Fruit fly (Drosophila melanogaster) S2 (cell line): Measurements from ENCODE around the gene CG12783.

ENCODE experiments used
- CG8478 ChIP-seq: fragments of >200 bp; optimal IDR thresholded peaks from 2 replicates; lab custom pipeline; 2018
- CTCF ChIP-seq, 2 experiments: fragments of >200 bp; optimal IDR thresholded peaks; 2 replicates each; lab custom pipeline; 2018

CG12783 gene

DNA sequence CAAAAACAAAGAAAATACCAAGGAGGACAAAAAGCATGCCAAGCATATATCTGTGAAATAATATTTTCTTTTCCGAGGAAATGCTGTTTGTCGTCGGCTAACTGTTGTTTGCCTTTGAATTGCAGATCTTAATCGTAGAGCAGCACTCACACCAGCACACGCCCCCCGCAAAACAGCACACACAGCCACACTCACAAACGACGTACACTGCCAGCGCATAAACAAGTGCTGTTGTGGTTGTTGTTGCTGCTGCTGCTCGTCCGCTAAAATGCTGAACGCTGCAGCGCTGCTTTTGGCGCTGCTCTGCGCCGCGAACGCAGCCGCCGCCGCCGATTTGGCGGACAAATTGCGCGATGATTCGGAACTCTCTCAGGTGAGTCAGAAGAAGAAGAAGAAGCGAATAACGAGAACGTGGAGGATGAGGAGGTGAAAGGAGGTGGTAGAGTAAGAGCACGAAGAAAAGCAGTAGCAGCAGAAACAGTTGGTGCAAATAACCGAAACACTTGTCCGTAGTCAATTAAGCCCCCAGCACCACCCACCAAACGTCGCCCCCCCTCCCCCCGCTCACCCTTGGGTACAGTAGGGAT is 12.7 kb upstream of the CG12783 start:
- TF ChIP-seq CG8478 (lab: Kevin White, UChicago) = no peak
- TF ChIP-seq CTCF (optimal IDR thresholded peaks at IDR 0.05; lab: Kevin White, UChicago) = no peak

DNA sequence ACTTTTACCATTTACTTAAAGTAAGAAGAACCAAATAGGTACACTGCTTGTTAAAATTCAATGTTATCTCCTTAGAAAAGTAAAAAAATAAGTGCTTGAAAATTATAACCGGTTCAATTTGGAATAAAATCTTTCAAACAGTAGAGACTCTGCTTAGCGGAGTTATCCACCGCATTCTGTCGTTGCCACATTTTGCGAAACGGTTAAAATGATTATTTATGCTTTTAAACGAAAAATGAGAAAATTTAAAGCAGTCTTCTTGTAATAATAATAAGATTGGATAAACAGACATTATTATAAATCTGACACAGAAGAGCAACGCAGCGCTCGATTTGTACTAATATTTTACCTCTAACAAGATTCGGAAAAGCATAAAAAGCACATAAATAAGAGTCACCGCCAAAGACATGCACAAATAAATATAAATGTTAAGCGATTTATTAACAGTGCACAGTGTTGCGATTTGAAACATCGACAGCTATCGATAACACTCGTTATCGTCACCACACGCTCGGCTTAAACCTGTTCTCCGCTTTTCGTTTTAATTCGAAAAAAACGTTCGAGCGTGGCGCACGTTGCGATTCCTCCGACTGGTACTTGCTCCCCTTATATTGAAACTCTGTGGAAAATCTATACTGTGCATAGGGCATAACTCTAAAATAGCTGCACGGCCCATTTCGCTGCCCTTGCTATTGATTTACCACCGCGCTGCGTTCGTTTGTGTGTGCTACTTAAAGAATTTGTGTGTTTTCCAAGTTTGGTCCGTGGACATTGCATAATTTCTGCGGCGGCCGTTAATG is 11.8 kb upstream of the CG12783 start, which contains the start of gene Fas1:
Gene Fas1 (plus strand): TSS at position 489 of the 800 bp plus-strand sequence.
- TF ChIP-seq CTCF (optimal IDR thresholded peaks at IDR 0.05; lab: Kevin White, UChicago) = peak; percentile 45 to 66
- no peak for TF ChIP-seq CG8478 (lab: Kevin White, UChicago)

DNA sequence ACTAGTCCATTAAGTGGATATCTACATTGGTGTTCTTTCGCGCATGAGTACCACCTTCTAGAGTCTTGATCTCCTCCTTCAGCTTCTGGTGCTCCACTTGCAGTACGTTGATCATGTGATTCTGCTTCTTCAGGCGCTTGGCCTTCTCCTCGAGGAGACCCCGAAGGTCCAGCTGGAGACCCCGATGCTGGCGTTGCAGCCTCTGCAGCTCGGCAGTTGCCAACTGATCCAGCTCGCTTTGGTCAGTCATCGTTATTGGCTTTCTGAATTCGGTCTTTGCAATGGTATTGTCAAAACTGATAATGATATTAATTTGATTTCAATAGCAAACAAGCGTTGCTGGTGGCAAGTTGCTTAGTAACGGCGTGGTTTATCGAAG is 11.2 kb upstream of the CG12783 start, which contains the start of gene Ccdc114:
Gene Ccdc114 (minus strand): TSS at position 347 of the 379 bp plus-strand sequence.
- TF ChIP-seq CTCF (optimal IDR thresholded peaks at IDR 0.05; lab: Kevin White, UChicago) (no peak), CG8478 (lab: Kevin White, UChicago) (no peak)

DNA sequence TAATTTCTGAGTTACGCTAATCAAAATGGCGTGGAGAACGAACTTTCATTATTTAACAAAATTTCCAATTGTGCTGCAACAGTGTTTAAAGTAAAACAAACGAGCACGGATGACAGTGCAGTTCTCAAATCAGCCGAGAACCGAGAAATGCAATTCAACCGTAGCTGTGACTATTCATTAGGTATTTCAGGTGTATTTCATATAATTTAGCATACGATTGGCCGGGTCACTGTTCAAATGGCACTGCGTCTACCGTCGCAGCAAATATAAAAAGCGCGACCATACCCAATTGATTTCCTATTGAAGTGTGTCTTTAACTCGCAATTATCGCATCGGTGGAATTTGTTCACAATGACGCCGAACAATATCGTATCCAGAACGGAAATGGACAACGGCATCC is 7.3 kb upstream of the CG12783 start, which contains the start of gene CG14893:
Gene CG14893 (plus strand): TSS at position 301 of the 400 bp plus-strand sequence.
- no peak for TF ChIP-seq CTCF (optimal IDR thresholded peaks at IDR 0.05; lab: Kevin White, UChicago)

DNA sequence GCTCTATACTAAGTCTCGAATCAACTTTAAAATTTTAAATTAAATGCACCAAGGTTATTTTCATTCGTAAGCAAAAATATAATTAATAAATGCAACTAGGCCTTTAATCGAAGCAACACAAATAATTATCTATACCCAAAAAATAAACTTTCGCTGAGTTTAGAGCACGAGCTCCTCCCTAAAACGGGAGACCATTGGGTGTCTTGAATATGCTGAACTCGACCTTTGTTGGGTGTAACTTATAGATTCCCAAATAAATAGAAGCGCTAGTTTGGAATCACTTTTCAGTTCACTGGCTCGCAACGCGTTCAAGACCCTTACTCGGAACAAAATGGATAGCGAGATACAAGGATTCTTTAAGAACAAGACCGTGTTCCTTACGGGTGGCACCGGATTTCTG is 4.5 kb upstream of the CG12783 start, which contains the start of gene CG17560:
Gene CG17560 (plus strand): TSS at position 301 of the 400 bp plus-strand sequence.
- no peak for TF ChIP-seq CG8478 (lab: Kevin White, UChicago)
- no peak for TF ChIP-seq CTCF (optimal IDR thresholded peaks at IDR 0.05; lab: Kevin White, UChicago)

DNA sequence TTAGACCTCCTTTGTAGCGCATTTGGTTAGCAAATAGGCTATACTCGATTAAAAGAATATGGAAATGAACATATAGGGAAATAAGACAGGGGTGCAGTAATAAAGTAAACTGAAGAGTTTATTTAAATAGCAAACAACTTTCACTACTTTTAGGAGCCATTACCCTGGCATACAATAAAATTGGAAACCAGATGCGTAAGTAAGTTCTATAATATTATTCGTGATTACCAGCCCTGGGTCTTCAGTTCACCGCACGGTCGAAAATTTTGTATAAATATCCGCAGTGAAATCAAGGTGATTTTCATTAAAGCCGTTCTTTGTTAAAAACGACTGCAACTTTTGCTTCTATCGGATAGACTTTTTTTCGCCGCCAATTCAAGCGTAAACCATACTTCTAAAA is 1.8 kb upstream of the CG12783 start, which contains the start of gene CG17562:
Gene CG17562 (plus strand): TSS at position 301 of the 400 bp plus-strand sequence.
- TF ChIP-seq CG8478 (lab: Kevin White, UChicago) (no peak), CTCF (optimal IDR thresholded peaks at IDR 0.05; lab: Kevin White, UChicago) (no peak)

DNA sequence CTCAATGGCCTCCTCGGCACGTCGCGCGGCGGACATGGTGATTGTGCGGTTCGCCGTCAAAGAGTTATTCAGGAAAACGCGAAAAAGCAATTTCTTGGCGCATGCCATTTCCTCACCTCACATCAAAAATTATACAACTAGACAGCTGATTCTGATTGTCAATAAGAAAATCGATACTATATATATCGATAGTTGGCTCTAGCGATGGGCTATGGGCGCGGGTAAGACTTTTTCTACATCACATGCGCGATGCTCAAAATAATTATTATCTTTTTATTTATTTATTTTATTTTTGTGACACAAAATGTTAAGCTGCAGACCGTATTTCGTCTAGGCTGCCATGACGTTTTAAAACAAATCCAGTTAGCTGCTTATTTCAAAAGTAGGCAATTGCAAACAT is 1.0 kb upstream of the CG12783 start, which contains the start of gene CG10340:
Gene CG10340 (minus strand): TSS at position 151 of the 400 bp plus-strand sequence.
- TF ChIP-seq CG8478 (lab: Kevin White, UChicago) (no peak), CTCF (optimal IDR thresholded peaks at IDR 0.05; lab: Kevin White, UChicago) (peak in 1 of 2 experiments; percentile 10)

DNA sequence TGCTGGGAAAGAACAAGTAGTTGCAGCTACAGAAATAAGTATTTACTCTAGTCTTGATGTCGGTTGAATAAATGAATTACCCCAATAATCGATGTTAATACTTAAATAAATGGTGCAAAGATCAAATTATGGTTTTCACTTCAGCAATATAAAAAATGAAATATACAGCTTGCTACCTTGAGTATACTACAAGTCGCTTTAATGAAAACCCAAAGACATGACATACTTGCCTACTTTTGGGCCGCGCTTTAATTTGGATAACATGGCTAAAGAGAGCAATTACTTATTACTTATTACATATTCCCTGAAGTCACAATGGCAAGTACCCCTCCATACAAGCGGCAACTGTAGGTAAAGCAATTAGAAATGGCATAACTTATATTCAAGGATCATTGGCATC is 2.0 kb downstream of the CG12783 start:
- no peak for TF ChIP-seq CG8478 (lab: Kevin White, UChicago)
- no peak for TF ChIP-seq CTCF (optimal IDR thresholded peaks at IDR 0.05; lab: Kevin White, UChicago)

DNA sequence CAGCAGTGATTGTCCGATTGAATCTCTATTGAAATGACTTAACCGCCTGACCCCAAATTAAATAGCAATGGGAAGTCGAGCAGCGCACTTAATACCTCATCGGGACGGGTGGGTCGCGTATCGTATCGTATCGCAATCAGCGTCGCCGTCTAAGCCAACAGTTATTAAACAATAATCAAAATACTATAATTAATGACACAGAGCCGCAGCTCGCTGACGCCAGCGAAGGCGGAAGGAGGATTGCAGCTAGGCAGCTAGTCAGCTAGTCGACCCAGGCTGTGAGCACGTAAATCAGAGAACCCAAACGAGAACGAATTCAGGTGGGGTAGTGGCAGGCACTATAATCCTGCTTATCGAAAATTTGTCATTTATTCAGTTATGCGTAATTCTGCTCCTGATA is 4.3 kb downstream of the CG12783 start, which contains the start of gene NPF:
Gene NPF (plus strand): TSS at position 301 of the 400 bp plus-strand sequence.
- no peak for TF ChIP-seq CTCF (optimal IDR thresholded peaks at IDR 0.05; lab: Kevin White, UChicago)
- no peak for TF ChIP-seq CG8478 (lab: Kevin White, UChicago)

DNA sequence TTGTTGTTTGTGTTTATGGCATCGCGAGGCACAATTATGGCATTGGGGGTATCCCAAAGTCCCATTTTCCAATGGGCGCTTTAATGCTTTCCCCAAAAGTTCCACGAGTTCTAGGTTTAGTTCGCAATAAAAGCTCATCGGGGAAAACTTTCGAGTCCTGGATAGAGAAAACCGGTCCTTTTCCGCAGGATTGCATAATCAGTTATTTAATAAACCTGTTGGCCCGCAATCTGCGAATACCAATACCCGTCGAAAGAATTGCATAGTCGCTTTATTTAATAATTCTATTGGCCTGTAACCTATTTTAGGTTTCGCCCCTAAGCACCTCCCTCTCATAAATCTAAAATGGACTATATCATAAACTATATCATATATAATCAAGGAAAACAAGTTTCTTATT is 7.3 kb downstream of the CG12783 start:
- TF ChIP-seq CG8478 (lab: Kevin White, UChicago) (no peak), CTCF (optimal IDR thresholded peaks at IDR 0.05; lab: Kevin White, UChicago) (no peak)

DNA sequence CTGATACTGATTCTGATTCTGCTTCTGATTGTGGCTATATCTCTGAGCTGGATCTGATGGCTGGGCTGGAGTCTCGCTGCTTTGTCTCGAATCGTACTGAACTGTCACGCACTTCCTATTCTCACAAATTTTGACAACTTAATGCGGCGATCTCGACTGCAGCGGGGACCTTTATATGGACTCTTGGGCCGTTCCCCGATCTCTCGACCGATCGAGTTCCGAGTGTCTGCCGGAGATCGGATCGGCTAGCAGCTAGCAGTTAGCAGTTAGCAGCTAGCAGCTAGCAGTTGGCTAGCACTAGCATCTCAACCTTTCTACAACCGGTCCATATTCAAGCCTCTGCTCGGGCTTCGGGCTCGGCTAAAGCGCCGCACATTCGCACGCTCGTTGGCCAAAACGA is 8.5 kb downstream of the CG12783 start, which contains the start of gene CG10345:
Gene CG10345 (minus strand): TSS at position 147 of the 400 bp plus-strand sequence.
- TF ChIP-seq CG8478 (lab: Kevin White, UChicago) (no peak), CTCF (optimal IDR thresholded peaks at IDR 0.05; lab: Kevin White, UChicago) (no peak)

DNA sequence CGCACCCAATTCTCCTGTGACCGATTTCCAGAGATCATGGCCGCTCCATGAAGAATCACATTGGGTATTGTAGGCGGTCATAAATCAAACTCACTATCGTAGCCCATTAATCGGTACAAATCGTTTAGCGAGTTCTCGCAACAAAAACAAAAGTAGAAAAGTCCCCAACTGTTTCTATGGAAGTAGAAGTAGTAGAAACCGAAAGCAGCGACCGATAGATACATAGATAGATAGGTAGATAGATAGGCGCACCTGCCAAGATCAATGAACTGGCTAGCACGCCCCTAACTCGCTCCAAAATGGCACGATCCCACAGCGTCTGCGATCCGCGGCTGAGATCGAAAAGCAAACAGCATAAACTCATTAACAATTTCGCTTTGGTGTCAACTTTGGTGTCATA is 12.5 kb downstream of the CG12783 start:
- TF ChIP-seq CG8478 (lab: Kevin White, UChicago) (no peak), CTCF (optimal IDR thresholded peaks at IDR 0.05; lab: Kevin White, UChicago) (no peak)

DNA sequence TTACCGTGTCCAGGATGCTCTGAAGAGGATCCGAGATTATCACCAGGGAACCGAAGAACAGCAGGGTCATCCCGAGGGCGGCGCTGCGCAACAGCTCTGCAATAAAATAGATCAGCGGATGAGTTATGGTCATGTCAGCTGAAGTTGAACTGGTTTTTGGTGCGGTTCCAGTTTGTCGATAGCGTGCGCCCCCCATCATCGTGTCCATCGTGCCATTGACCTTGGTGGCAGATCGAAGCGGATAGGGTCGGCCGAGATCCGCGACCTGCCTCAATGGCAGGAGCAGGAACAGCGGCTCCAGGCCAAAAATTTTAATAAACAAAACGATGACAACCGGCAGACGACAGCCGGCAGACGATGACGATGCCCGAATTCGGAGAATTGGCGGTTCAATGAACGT is 13.6 kb downstream of the CG12783 start:
- TF ChIP-seq CTCF (optimal IDR thresholded peaks at IDR 0.05; lab: Kevin White, UChicago) = no peak

DNA sequence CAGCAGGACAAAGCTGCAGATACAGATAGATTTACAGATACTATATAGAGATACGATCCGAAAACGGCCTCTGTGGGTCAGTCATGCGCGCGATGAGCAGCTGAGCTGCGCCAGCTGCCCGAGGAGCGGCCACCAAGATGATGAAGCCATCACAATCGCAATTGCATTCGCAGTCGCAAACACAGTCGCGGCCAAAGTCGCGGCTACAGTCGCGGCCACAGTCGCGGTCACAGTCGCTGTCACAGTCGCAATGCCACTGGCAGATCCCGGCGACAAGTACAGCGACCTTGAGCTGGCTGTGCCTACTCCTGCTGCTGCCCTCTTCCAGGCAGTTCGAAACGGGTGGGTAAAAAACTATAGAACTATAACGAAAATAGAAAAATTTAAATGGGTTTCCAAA is 18.2 kb downstream of the CG12783 start:
- TF ChIP-seq CG8478 (lab: Kevin White, UChicago) (no peak), CTCF (optimal IDR thresholded peaks at IDR 0.05; lab: Kevin White, UChicago) (no peak)
